Worm (Caenorhabditis elegans): ENCODE measurements around the gene clec-144.

DNA sequence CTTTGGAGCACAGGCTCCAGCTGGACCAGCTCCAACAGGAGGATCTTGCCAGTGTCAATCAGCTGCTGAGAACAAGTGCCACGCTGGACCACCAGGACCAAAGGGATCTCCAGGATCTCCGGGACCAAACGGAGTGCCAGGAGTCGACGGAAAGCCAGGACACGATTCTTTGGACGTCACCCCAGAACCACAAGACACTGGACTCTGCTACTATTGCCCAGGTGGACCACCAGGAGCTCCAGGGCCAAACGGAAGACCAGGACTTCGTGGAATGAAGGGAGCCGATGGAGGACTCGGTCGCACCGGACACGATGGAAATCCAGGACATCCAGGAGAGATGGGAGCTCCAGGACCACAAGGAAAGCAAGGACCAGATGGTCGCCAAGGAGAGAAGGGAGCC is 36.5 kb upstream of the clec-144 start:
- TF ChIP-seq pqm-1 (tag; optimal IDR thresholded peaks at IDR 0.05), result no peak
- TF ChIP-seq nhr-237 (tag; optimal IDR thresholded peaks at IDR 0.05), result no peak
- no peak for TF ChIP-seq nhr-23 (tag; optimal IDR thresholded peaks at IDR 0.05)
- no peak for TF ChIP-seq nhr-76 (tag; optimal IDR thresholded peaks at IDR 0.05)
- TF ChIP-seq skn-1 (tag; optimal IDR thresholded peaks at IDR 0.05), result no peak
- no peak for TF ChIP-seq daf-12 (tag; optimal IDR thresholded peaks at IDR 0.05)
- TF ChIP-seq nfya-1 (tag; optimal IDR thresholded peaks at IDR 0.05; ENCODE audit: insufficient read depth), result no peak
- no peak for TF ChIP-seq ztf-11 (tag; optimal IDR thresholded peaks at IDR 0.05)
- TF ChIP-seq nhr-12 (tag; optimal IDR thresholded peaks at IDR 0.05), result no peak
- no peak for TF ChIP-seq unc-39 (tag; optimal IDR thresholded peaks at IDR 0.05)
- TF ChIP-seq elt-1 (tag; optimal IDR thresholded peaks at IDR 0.05), result no peak
- no peak for TF ChIP-seq ceh-28 (tag; optimal IDR thresholded peaks at IDR 0.05)
- no peak for TF ChIP-seq tbx-2 (tag; optimal IDR thresholded peaks at IDR 0.05)
